Worm (Caenorhabditis elegans): ENCODE data around the gene F46H5.5.

Gene F46H5.5

ce11 chrX:7232158-7232822 is 24.5 kb downstream of the F46H5.5 start (continued):
- TF ChIP-seq nhr-77 (tag; optimal IDR thresholded peaks at IDR 0.05): no peak
- TF ChIP-seq R02D3.7 (tag; optimal IDR thresholded peaks at IDR 0.05): no peak
- no peak for TF ChIP-seq daf-12 (tag; optimal IDR thresholded peaks at IDR 0.05)
- TF ChIP-seq ZK546.5 (tag; optimal IDR thresholded peaks at IDR 0.05): no peak
- no peak for TF ChIP-seq ceh-28 (tag; optimal IDR thresholded peaks at IDR 0.05)
- TF ChIP-seq fkh-2 (tag; optimal IDR thresholded peaks at IDR 0.05): no peak
- no peak for TF ChIP-seq nhr-11 (tag; optimal IDR thresholded peaks at IDR 0.05)
- TF ChIP-seq pha-4 (tag; optimal IDR thresholded peaks at IDR 0.05): peak; percentile 48
- TF ChIP-seq ama-1 (optimal IDR thresholded peaks at IDR 0.05): peak; percentile 90
- TF ChIP-seq nhr-43 (tag; optimal IDR thresholded peaks at IDR 0.05; ENCODE audit: poor library complexity, severe bottlenecking): peak; percentile 13
- TF ChIP-seq nfya-1 (tag; optimal IDR thresholded peaks at IDR 0.05; ENCODE audit: insufficient read depth): peak; percentile 63
- TF ChIP-seq hmg-11 (tag; optimal IDR thresholded peaks at IDR 0.05): peak; percentile 34
- TF ChIP-seq skn-1 (tag; optimal IDR thresholded peaks at IDR 0.05): no peak
- no peak for TF ChIP-seq ceh-82 (tag; optimal IDR thresholded peaks at IDR 0.05)
- no peak for TF ChIP-seq ztf-4 (tag; optimal IDR thresholded peaks at IDR 0.05)
- no peak for TF ChIP-seq nhr-12 (tag; optimal IDR thresholded peaks at IDR 0.05)
- TF ChIP-seq nhr-237 (tag; optimal IDR thresholded peaks at IDR 0.05): no peak
- TF ChIP-seq lin-39 (tag; optimal IDR thresholded peaks at IDR 0.05): peak; percentile 66

ce11 chrX:7230877-7231276 is 25.9 kb downstream of the F46H5.5 start:
- TF ChIP-seq nhr-25 (tag; optimal IDR thresholded peaks at IDR 0.05) (no peak), ceh-9 (tag; optimal IDR thresholded peaks at IDR 0.05) (no peak), R02D3.7 (tag; optimal IDR thresholded peaks at IDR 0.05) (no peak), skn-1 (tag; optimal IDR thresholded peaks at IDR 0.05) (no peak), lsy-12 (tag; optimal IDR thresholded peaks at IDR 0.05) (no peak), nhr-28 (tag; optimal IDR thresholded peaks at IDR 0.05) (no peak), ZK546.5 (tag; optimal IDR thresholded peaks at IDR 0.05) (no peak), mdl-1 (tag; optimal IDR thresholded peaks at IDR 0.05) (no peak), nhr-11 (tag; optimal IDR thresholded peaks at IDR 0.05) (no peak), elt-3 (tag; optimal IDR thresholded peaks at IDR 0.05) (no peak), snpc-4 (tag; optimal IDR thresholded peaks at IDR 0.05) (no peak), aly-2 (tag; optimal IDR thresholded peaks at IDR 0.05) (no peak), nhr-67 (tag; optimal IDR thresholded peaks at IDR 0.05) (no peak), fkh-10 (GFP tag; optimal IDR thresholded peaks at IDR 0.05) (no peak), lin-39 (tag; optimal IDR thresholded peaks at IDR 0.05) (no peak), nfya-1 (tag; optimal IDR thresholded peaks at IDR 0.05; ENCODE audit: insufficient read depth) (no peak)

ce11 chrX:7230321-7230720 is 26.5 kb downstream of the F46H5.5 start:
- TF ChIP-seq nhr-12 (tag; optimal IDR thresholded peaks at IDR 0.05) (no peak), ama-1 (optimal IDR thresholded peaks at IDR 0.05) (peak; percentile 92), ceh-28 (tag; optimal IDR thresholded peaks at IDR 0.05) (peak; percentile 35), hmg-11 (tag; optimal IDR thresholded peaks at IDR 0.05) (no peak), elt-1 (tag; optimal IDR thresholded peaks at IDR 0.05) (no peak), nhr-77 (tag; optimal IDR thresholded peaks at IDR 0.05) (no peak), daf-12 (tag; optimal IDR thresholded peaks at IDR 0.05) (peak; percentile 51), fkh-2 (tag; optimal IDR thresholded peaks at IDR 0.05) (no peak), nhr-28 (tag; optimal IDR thresholded peaks at IDR 0.05) (no peak), mml-1 (tag; optimal IDR thresholded peaks at IDR 0.05) (no peak), aly-2 (tag; optimal IDR thresholded peaks at IDR 0.05) (peak; percentile 37), R02D3.7 (tag; optimal IDR thresholded peaks at IDR 0.05) (no peak), tbx-2 (tag; optimal IDR thresholded peaks at IDR 0.05) (no peak), pha-4 (tag; optimal IDR thresholded peaks at IDR 0.05) (no peak), elt-3 (tag; optimal IDR thresholded peaks at IDR 0.05) (no peak), nhr-237 (tag; optimal IDR thresholded peaks at IDR 0.05) (no peak), egl-5 (tag; optimal IDR thresholded peaks at IDR 0.05) (no peak), sea-2 (GFP tag; optimal IDR thresholded peaks at IDR 0.05) (no peak), pqm-1 (tag; optimal IDR thresholded peaks at IDR 0.05) (no peak), nhr-25 (tag; optimal IDR thresholded peaks at IDR 0.05) (peak; percentile 10), ztf-4 (tag; optimal IDR thresholded peaks at IDR 0.05) (no peak), nhr-23 (tag; optimal IDR thresholded peaks at IDR 0.05) (no peak), lin-39 (tag; optimal IDR thresholded peaks at IDR 0.05) (peak; percentile 38), nhr-43 (tag; optimal IDR thresholded peaks at IDR 0.05; ENCODE audit: poor library complexity, severe bottlenecking) (peak; percentile 24), elt-2 (tag; optimal IDR thresholded peaks at IDR 0.05) (peak; percentile 29), ztf-11 (tag; optimal IDR thresholded peaks at IDR 0.05) (peak; percentile 11), ZK546.5 (tag; optimal IDR thresholded peaks at IDR 0.05) (no peak), nhr-67 (tag; optimal IDR thresholded peaks at IDR 0.05) (no peak), skn-1 (tag; optimal IDR thresholded peaks at IDR 0.05) (no peak)
